Worm (Caenorhabditis elegans) whole organism, L2 larva: ENCODE results near the gene F55G11.4.

Source experiments
- F13H6.1 ChIP-seq: sonication (generic microtip); optimal IDR thresholded peaks from 2 replicates; lab custom pipeline; 2016; ENCODE audit warnings: missing genetic modification characterization, missing compliant biosample characterization
- ZK546.5 ChIP-seq: sonication (generic microtip); optimal IDR thresholded peaks from 2 replicates; lab custom pipeline; 2017; ENCODE audit warnings: missing biosample characterization, missing genetic modification characterization
- alr-1 ChIP-seq: fragments of 150-350 bp; optimal IDR thresholded peaks from 2 replicates; lab custom pipeline; 2014; ENCODE audit warnings: missing biosample characterization, missing genetic modification characterization
- aly-2 ChIP-seq: fragments of 150-350 bp; optimal IDR thresholded peaks from 2 replicates; lab custom pipeline; 2014; ENCODE audit warnings: missing biosample characterization, missing genetic modification characterization
- ama-1 ChIP-seq: fragments of 150-350 bp; optimal IDR thresholded peaks from 2 replicates; lab custom pipeline; 2018; ENCODE audit warnings: inconsistent platforms
- crh-2 ChIP-seq: sonication (generic microtip); optimal IDR thresholded peaks from 2 replicates; lab custom pipeline; 2017; ENCODE audit warnings: missing biosample characterization, missing genetic modification characterization
- dmd-4 ChIP-seq: sonication (generic microtip); optimal IDR thresholded peaks from 2 replicates; lab custom pipeline; 2017; ENCODE audit warnings: missing biosample characterization, missing genetic modification characterization
- egl-27 ChIP-seq: sonication (generic microtip); optimal IDR thresholded peaks from 3 replicates; lab custom pipeline; 2017; ENCODE audit warnings: missing biosample characterization, missing genetic modification reagents, missing genetic modification characterization
- elt-1 ChIP-seq: fragments of 150-350 bp; optimal IDR thresholded peaks from 2 replicates; lab custom pipeline; 2014; ENCODE audit warnings: missing biosample characterization, missing genetic modification characterization
- fos-1 ChIP-seq: fragments of 150-350 bp; optimal IDR thresholded peaks from 2 replicates; lab custom pipeline; 2014; ENCODE audit warnings: missing biosample characterization, missing genetic modification characterization
- gmeb-1 ChIP-seq: fragments of 150-350 bp; optimal IDR thresholded peaks from 2 replicates; lab custom pipeline; 2014; ENCODE audit warnings: missing biosample characterization, missing genetic modification characterization
- lin-11 ChIP-seq: fragments of 150-350 bp; sonication (generic microtip); optimal IDR thresholded peaks from 2 replicates; lab custom pipeline; 2014; ENCODE audit warnings: missing biosample characterization, missing genetic modification characterization, inconsistent platforms, mixed read lengths
- lin-13 ChIP-seq: fragments of 150-350 bp; optimal IDR thresholded peaks from 2 replicates; lab custom pipeline; 2014; ENCODE audit warnings: missing biosample characterization, missing genetic modification reagents, missing genetic modification characterization
- lsy-2 ChIP-seq, 2 experiments: fragments of 150-350 bp in 1 of 2; sonication (generic microtip) in 1 of 2; optimal IDR thresholded peaks; 2 replicates each; lab custom pipeline; 2014 to 2017; ENCODE audit warnings: missing biosample characterization in 2 of 2, missing genetic modification characterization in 2 of 2
- mab-5 ChIP-seq: fragments of 150-350 bp; optimal IDR thresholded peaks from 2 replicates; lab custom pipeline; 2014; ENCODE audit warnings: missing biosample characterization, missing genetic modification characterization
- mdl-1 ChIP-seq, 2 experiments: fragments of 150-350 bp in 1 of 2; sonication (generic microtip) in 1 of 2; optimal IDR thresholded peaks; 2 replicates each; lab custom pipeline; 2017; ENCODE audit warnings: missing biosample characterization in 2 of 2, missing genetic modification characterization in 2 of 2
- nhr-129 ChIP-seq: fragments of 150-350 bp; optimal IDR thresholded peaks from 2 replicates; lab custom pipeline; 2014; ENCODE audit warnings: missing biosample characterization, missing genetic modification characterization
- nhr-21 ChIP-seq: fragments of 150-350 bp; optimal IDR thresholded peaks from 2 replicates; lab custom pipeline; 2014; ENCODE audit warnings: missing biosample characterization, missing genetic modification characterization
- nhr-237 ChIP-seq: fragments of 150-350 bp; optimal IDR thresholded peaks from 2 replicates; lab custom pipeline; 2014; ENCODE audit warnings: missing biosample characterization, missing genetic modification characterization
- nhr-25 ChIP-seq: fragments of 150-350 bp; sonication (generic microtip); optimal IDR thresholded peaks from 3 replicates; lab custom pipeline; 2014; ENCODE audit warnings: missing biosample characterization, missing genetic modification characterization
- nhr-6 ChIP-seq: fragments of 150-350 bp; optimal IDR thresholded peaks from 2 replicates; lab custom pipeline; 2014; ENCODE audit warnings: missing biosample characterization, missing genetic modification characterization
- nhr-77 ChIP-seq: fragments of 150-350 bp; optimal IDR thresholded peaks from 2 replicates; lab custom pipeline; 2014; ENCODE audit warnings: missing biosample characterization, missing genetic modification characterization
- skn-1 ChIP-seq: sonication (generic microtip); optimal IDR thresholded peaks from 2 replicates; lab custom pipeline; 2017; ENCODE audit warnings: missing biosample characterization, missing genetic modification characterization
- sma-3 ChIP-seq: sonication (generic microtip); optimal IDR thresholded peaks from 2 replicates; lab custom pipeline; 2016; ENCODE audit warnings: missing genetic modification reagents, missing genetic modification characterization, missing compliant biosample characterization
- sma-9 ChIP-seq, 2 experiments: fragments of 150-350 bp in 1 of 2; sonication (generic microtip) in 1 of 2; optimal IDR thresholded peaks; 2 replicates each; lab custom pipeline; 2014 to 2016; ENCODE audit warnings: missing genetic modification characterization in 2 of 2, mild to moderate bottlenecking in 1 of 2, missing biosample characterization in 1 of 2, missing compliant biosample characterization in 1 of 2, missing genetic modification reagents in 1 of 2, moderate library complexity in 1 of 2
- snpc-4 ChIP-seq: fragments of 150-350 bp; optimal IDR thresholded peaks from 2 replicates; lab custom pipeline; 2014; ENCODE audit warnings: missing biosample characterization, missing genetic modification characterization
- unc-39 ChIP-seq: fragments of 150-350 bp; optimal IDR thresholded peaks from 2 replicates; lab custom pipeline; 2014; ENCODE audit warnings: missing biosample characterization, missing genetic modification characterization
- unc-62 ChIP-seq: fragments of 150-350 bp; optimal IDR thresholded peaks from 2 replicates; lab custom pipeline; 2014; ENCODE audit warnings: missing biosample characterization, missing genetic modification reagents, missing genetic modification characterization
- zag-1 ChIP-seq: fragments of 150-350 bp; optimal IDR thresholded peaks from 2 replicates; lab custom pipeline; 2014; ENCODE audit warnings: missing biosample characterization, missing genetic modification characterization
- ztf-4 ChIP-seq: fragments of 150-350 bp; optimal IDR thresholded peaks from 2 replicates; lab custom pipeline; 2014; ENCODE audit warnings: missing biosample characterization, missing genetic modification characterization

The F55G11.4 gene

DNA sequence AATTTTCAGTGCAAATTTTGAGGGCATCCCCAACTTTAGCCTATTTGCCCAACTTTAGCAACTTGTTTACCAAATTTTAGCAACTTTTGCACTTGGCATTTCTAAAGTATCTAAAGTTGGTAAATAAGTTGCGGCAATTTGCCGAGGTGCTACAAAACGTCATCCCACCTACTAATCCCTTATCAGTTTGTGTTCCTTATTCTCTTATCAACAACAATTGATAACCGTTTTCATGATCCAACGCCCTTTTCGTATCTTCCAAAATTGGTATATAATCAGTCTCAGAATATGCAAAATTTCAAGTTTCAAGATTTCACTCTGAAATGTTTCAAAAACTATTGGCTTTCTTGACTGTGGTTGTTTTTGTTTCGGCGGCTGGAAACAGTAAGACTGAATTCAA, at the start of gene F55G11.4:
Gene F55G11.4, plus strand, starts transcription at position 289 of the 400 bp plus-strand sequence.
- TF ChIP-seq fos-1 (tag; lab: Kevin White, UChicago) (peak; percentile 43), sma-9 (GFP tag; optimal IDR thresholded peaks at IDR 0.05; lab: Kevin White, UChicago) (peak; percentile 10), sma-9 (tag; optimal IDR thresholded peaks at IDR 0.05; lab: Kevin White, UChicago) (no peak), dmd-4 (tag; lab: Kevin White, UChicago) (no peak)

- TF ChIP-seq sma-3 (GFP tag; lab: Kevin White, UChicago) (no peak), nhr-25 (no peak), ZK546.5 (tag; lab: Kevin White, UChicago) (no peak), ztf-4 (no peak), nhr-6 (tag; lab: Kevin White, UChicago) (no peak), F13H6.1 (tag; lab: Kevin White, UChicago) (no peak), unc-62 (no peak), zag-1 (tag; lab: Kevin White, UChicago) (no peak), ama-1 (lab: Kevin White, UChicago) (no peak), nhr-129 (tag; lab: Kevin White, UChicago) (no peak), alr-1 (tag; lab: Kevin White, UChicago) (no peak), fos-1 (tag; lab: Kevin White, UChicago) (no peak), mab-5 (tag; lab: Kevin White, UChicago) (no peak), snpc-4 (tag; lab: Kevin White, UChicago) (no peak), lin-13 (GFP tag; lab: Kevin White, UChicago) (no peak), lsy-2 (tag; optimal IDR thresholded peaks at IDR 0.05; lab: Kevin White, UChicago) (no peak)
These were observed 49.1 kb upstream of the F55G11.4 start, which contains the start of gene srlf-4 for ce11 chrIV:12924332-12924731. srlf-4 (minus strand) TSS chrIV:12924432.

- TF ChIP-seq snpc-4 (tag; lab: Kevin White, UChicago): no peak
- no peak for TF ChIP-seq skn-1
- TF ChIP-seq lsy-2 (tag; optimal IDR thresholded peaks at IDR 0.05; lab: Kevin White, UChicago): no peak
- no peak for TF ChIP-seq nhr-21 (tag; lab: Kevin White, UChicago)
- TF ChIP-seq elt-1: no peak
- no peak for TF ChIP-seq dmd-4 (tag; lab: Kevin White, UChicago)
- no peak for TF ChIP-seq aly-2 (tag; lab: Kevin White, UChicago)
- no peak for TF ChIP-seq lin-11 (tag; lab: Kevin White, UChicago)
- no peak for TF ChIP-seq ZK546.5 (tag; lab: Kevin White, UChicago)
- no peak for TF ChIP-seq unc-39 (tag; lab: Kevin White, UChicago)
- TF ChIP-seq nhr-237 (tag; lab: Kevin White, UChicago): no peak
- no peak for TF ChIP-seq fos-1 (tag; lab: Kevin White, UChicago)
- no peak for TF ChIP-seq gmeb-1 (tag; lab: Kevin White, UChicago)
- TF ChIP-seq egl-27: no peak
- no peak for TF ChIP-seq unc-62
These were observed 46.8 kb upstream of the F55G11.4 start, which contains the start of gene srlf-5 for ce11 chrIV:12926639-12927038. srlf-5 (minus strand) TSS chrIV:12926739.

ce11 chrIV:12936221-12936776, 37.1 kb upstream of the F55G11.4 start, which contains the start of the genes cld-1 and dod-21:
cld-1 (minus strand) TSS chrIV:12936271.
dod-21 (plus strand) TSS chrIV:12936738.
- peak; percentile 41 for TF ChIP-seq crh-2 (tag; lab: Kevin White, UChicago)
- no peak for TF ChIP-seq mdl-1 (tag; optimal IDR thresholded peaks at IDR 0.05; lab: Kevin White, UChicago)
- TF ChIP-seq mab-5 (tag; lab: Kevin White, UChicago): no peak
- TF ChIP-seq sma-9 (GFP tag; optimal IDR thresholded peaks at IDR 0.05; lab: Kevin White, UChicago): peak; percentile 67
- no peak for TF ChIP-seq sma-9 (tag; optimal IDR thresholded peaks at IDR 0.05; lab: Kevin White, UChicago)
- TF ChIP-seq fos-1 (tag; lab: Kevin White, UChicago): peak; percentile 90
- peak; percentile 52 for TF ChIP-seq sma-3 (GFP tag; lab: Kevin White, UChicago)
- peak; percentile 24 for TF ChIP-seq gmeb-1 (tag; lab: Kevin White, UChicago)
- TF ChIP-seq, all 48 proteins: peak for 5

- TF ChIP-seq mdl-1 (tag; optimal IDR thresholded peaks at IDR 0.05; lab: Kevin White, UChicago) (no peak), snpc-4 (tag; lab: Kevin White, UChicago) (no peak), fos-1 (tag; lab: Kevin White, UChicago) (no peak), sma-9 (GFP tag; optimal IDR thresholded peaks at IDR 0.05; lab: Kevin White, UChicago) (no peak), sma-9 (tag; optimal IDR thresholded peaks at IDR 0.05; lab: Kevin White, UChicago) (no peak), unc-62 (no peak), sma-3 (GFP tag; lab: Kevin White, UChicago) (no peak), ZK546.5 (tag; lab: Kevin White, UChicago) (no peak), nhr-77 (tag; lab: Kevin White, UChicago) (no peak), mab-5 (tag; lab: Kevin White, UChicago) (no peak), nhr-6 (tag; lab: Kevin White, UChicago) (no peak)
- TF ChIP-seq, all 48 proteins: peak for 0
These were observed 32.2 kb upstream of the F55G11.4 start, which contains the start of gene dod-24 for ce11 chrIV:12941254-12941653. dod-24 (minus strand) TSS chrIV:12941354.
